Fruit fly (Drosophila melanogaster) whole organism, embryonic: ENCODE measurements around the gene Snx27.

Experiments used
- Atf-2 ChIP-seq: fragments of 200-800 bp; sonication (Bioruptor generic); optimal IDR thresholded peaks from 2 replicates; lab custom pipeline; 2016; ENCODE audit warnings: missing biosample characterization, missing genetic modification characterization
- CG10565 ChIP-seq: fragments of 200-800 bp; sonication (Bioruptor generic); optimal IDR thresholded peaks from 3 replicates; lab custom pipeline; 2016; ENCODE audit warnings: missing biosample characterization, mild to moderate bottlenecking, missing genetic modification characterization
- CG10654 ChIP-seq: fragments of 200-800 bp; sonication (Bioruptor generic); optimal IDR thresholded peaks from 2 replicates; lab custom pipeline; 2016; ENCODE audit warnings: missing biosample characterization, missing genetic modification characterization
- CG11695 ChIP-seq: fragments of 200-800 bp; sonication (Bioruptor generic); IDR thresholded peaks from 3 replicates; pipeline ENCODE4 v1.3.6; 2022; ENCODE audit warnings: missing biosample characterization, missing genetic modification characterization
- CG11723 ChIP-seq: fragments of 200-800 bp; sonication (Bioruptor generic); optimal IDR thresholded peaks from 2 replicates; lab custom pipeline; 2017; ENCODE audit warnings: missing biosample characterization, mild to moderate bottlenecking, missing genetic modification characterization
- CG12299 ChIP-seq: fragments of 200-800 bp; sonication (Bioruptor generic); optimal IDR thresholded peaks from 2 replicates; lab custom pipeline; 2018; ENCODE audit warnings: missing biosample characterization, mild to moderate bottlenecking, missing genetic modification characterization
- CG16813 ChIP-seq: fragments of 200-800 bp; sonication (Bioruptor generic); IDR thresholded peaks from 3 replicates; pipeline ENCODE4 v1.3.6; 2022; ENCODE audit warnings: missing biosample characterization, missing genetic modification characterization; ENCODE audit not compliant: partially characterized antibody
- CG17385 ChIP-seq: fragments of 200-800 bp; sonication (Bioruptor generic); optimal IDR thresholded peaks from 3 replicates; lab custom pipeline; 2018; ENCODE audit warnings: missing biosample characterization, mild to moderate bottlenecking, missing genetic modification characterization
- CG18476 ChIP-seq: fragments of 200-800 bp; sonication (Bioruptor generic); optimal IDR thresholded peaks from 2 replicates; lab custom pipeline; 2016; ENCODE audit warnings: missing biosample characterization, mild to moderate bottlenecking, missing genetic modification characterization
- CG31441 ChIP-seq: fragments of 200-800 bp; sonication (Bioruptor generic); IDR thresholded peaks from 2 replicates; pipeline ENCODE4 v1.3.6; 2022; ENCODE audit warnings: missing biosample characterization, missing genetic modification characterization
- CG32767 ChIP-seq: fragments of 200-800 bp; sonication (Bioruptor generic); IDR thresholded peaks from 2 replicates; pipeline ENCODE4 v1.3.6; 2022; ENCODE audit warnings: missing biosample characterization, missing genetic modification characterization
- CG33557 ChIP-seq: fragments of 200-800 bp; sonication (Bioruptor generic); optimal IDR thresholded peaks from 2 replicates; lab custom pipeline; 2019; ENCODE audit warnings: missing biosample characterization, mild to moderate bottlenecking, missing genetic modification characterization, moderate library complexity
- CG3995 ChIP-seq: fragments of 200-800 bp; sonication (Bioruptor generic); optimal IDR thresholded peaks from 3 replicates; lab custom pipeline; 2016; ENCODE audit warnings: missing biosample characterization, missing genetic modification characterization
- CG4424 ChIP-seq: fragments of 200-800 bp; sonication (Bioruptor generic); optimal IDR thresholded peaks from 3 replicates; lab custom pipeline; 2016; ENCODE audit warnings: missing biosample characterization, missing genetic modification characterization
- CG4707 ChIP-seq: fragments of 200-800 bp; sonication (Bioruptor generic); optimal IDR thresholded peaks from 2 replicates; lab custom pipeline; 2018; ENCODE audit warnings: missing biosample characterization, mild to moderate bottlenecking, missing genetic modification characterization, moderate library complexity
- CG5180 ChIP-seq: fragments of 200-800 bp; sonication (Bioruptor generic); optimal IDR thresholded peaks from 3 replicates; lab custom pipeline; 2017; ENCODE audit warnings: missing biosample characterization, missing genetic modification characterization, mild to moderate bottlenecking, moderate library complexity, missing genetic modification reagents
- CG6854 ChIP-seq: fragments of 200-800 bp; sonication (Bioruptor generic); optimal IDR thresholded peaks from 3 replicates; lab custom pipeline; 2017; ENCODE audit warnings: missing biosample characterization, mild to moderate bottlenecking, missing genetic modification characterization
- CG7745 ChIP-seq: fragments of 200-800 bp; sonication (Bioruptor generic); optimal IDR thresholded peaks from 2 replicates; lab custom pipeline; 2018; ENCODE audit warnings: missing biosample characterization, mild to moderate bottlenecking, missing genetic modification characterization, moderate library complexity
- CG7839 ChIP-seq: fragments of 200-800 bp; sonication (Bioruptor generic); optimal IDR thresholded peaks from 3 replicates; lab custom pipeline; 2018; ENCODE audit warnings: missing biosample characterization, mild to moderate bottlenecking, missing genetic modification characterization, moderate library complexity
- CG7928 ChIP-seq: fragments of 200-800 bp; sonication (Bioruptor generic); optimal IDR thresholded peaks from 2 replicates; lab custom pipeline; 2017; ENCODE audit warnings: missing biosample characterization, mild to moderate bottlenecking, missing genetic modification characterization
- CG7963 ChIP-seq: fragments of 200-800 bp; sonication (Bioruptor generic); IDR thresholded peaks from 3 replicates; pipeline ENCODE4 v1.3.6; 2022; ENCODE audit warnings: missing biosample characterization, missing genetic modification characterization; ENCODE audit not compliant: partially characterized antibody
- CG8359 ChIP-seq: fragments of 200-800 bp; sonication (Bioruptor generic); optimal IDR thresholded peaks from 2 replicates; lab custom pipeline; 2017; ENCODE audit warnings: missing biosample characterization, mild to moderate bottlenecking, missing genetic modification characterization, borderline replicate concordance
- Hr39 ChIP-seq: fragments of >200 bp; optimal IDR thresholded peaks from 2 replicates; lab custom pipeline; 2017
- Kr ChIP-seq: fragments of 200-800 bp; sonication (Bioruptor generic); optimal IDR thresholded peaks from 2 replicates; lab custom pipeline; 2017; ENCODE audit warnings: missing biosample characterization, mild to moderate bottlenecking, missing genetic modification characterization
- MESR4 ChIP-seq: fragments of 200-800 bp; sonication (Bioruptor generic); optimal IDR thresholded peaks from 2 replicates; lab custom pipeline; 2018; ENCODE audit warnings: missing biosample characterization, mild to moderate bottlenecking, missing genetic modification characterization, moderate library complexity
- Myb ChIP-seq: fragments of 200-800 bp; sonication (Bioruptor generic); optimal IDR thresholded peaks from 2 replicates; lab custom pipeline; 2016; ENCODE audit warnings: missing biosample characterization, missing genetic modification characterization
- NFAT ChIP-seq: fragments of 200-800 bp; sonication (Bioruptor generic); IDR thresholded peaks from 2 replicates; pipeline ENCODE4 v1.3.6; 2022; ENCODE audit warnings: missing biosample characterization, missing genetic modification characterization
- Six4 ChIP-seq: fragments of 200-800 bp; sonication (Bioruptor generic); optimal IDR thresholded peaks from 2 replicates; lab custom pipeline; 2016; ENCODE audit warnings: missing biosample characterization, missing genetic modification characterization
- Spps ChIP-seq: fragments of 200-800 bp; sonication (Bioruptor generic); optimal IDR thresholded peaks from 2 replicates; lab custom pipeline; 2018; ENCODE audit warnings: missing biosample characterization, mild to moderate bottlenecking, missing genetic modification characterization
- Usf ChIP-seq: fragments of 200-800 bp; sonication (Bioruptor generic); optimal IDR thresholded peaks from 2 replicates; lab custom pipeline; 2017; ENCODE audit warnings: missing genotype, missing biosample characterization, missing genetic modification characterization
- ara ChIP-seq: fragments of 200-800 bp; sonication (Bioruptor generic); IDR thresholded peaks from 2 replicates; pipeline ENCODE4 v1.3.6; 2022; ENCODE audit warnings: missing biosample characterization, missing genetic modification characterization
- ato ChIP-seq: fragments of 200-800 bp; sonication (Bioruptor generic); IDR thresholded peaks from 2 replicates; pipeline ENCODE4 v1.3.6; 2022; ENCODE audit warnings: missing biosample characterization, missing genetic modification characterization; ENCODE audit not compliant: partially characterized antibody
- az2 ChIP-seq: fragments of 200-800 bp; sonication (Bioruptor generic); optimal IDR thresholded peaks from 3 replicates; lab custom pipeline; 2016; ENCODE audit warnings: missing biosample characterization, missing genetic modification characterization
- br ChIP-seq: fragments of >200 bp; optimal IDR thresholded peaks from 2 replicates; lab custom pipeline; 2017
- chm ChIP-seq: fragments of 200-800 bp; sonication (Bioruptor generic); IDR thresholded peaks from 2 replicates; pipeline ENCODE4 v1.3.6; 2022; ENCODE audit warnings: missing biosample characterization, missing genetic modification characterization
- croc ChIP-seq: fragments of 200-800 bp; sonication (Bioruptor generic); conservative IDR thresholded peaks from 3 replicates; pipeline ENCODE4 v1.3.6; 2022; ENCODE audit warnings: missing biosample characterization, missing genetic modification characterization
- cwo ChIP-seq: fragments of 200-800 bp; sonication (Bioruptor generic); optimal IDR thresholded peaks from 3 replicates; lab custom pipeline; 2017; ENCODE audit warnings: missing biosample characterization, missing genetic modification characterization, mild to moderate bottlenecking, moderate library complexity, missing genetic modification reagents
- en ChIP-seq: fragments of 200-800 bp; sonication (Bioruptor generic); optimal IDR thresholded peaks from 2 replicates; lab custom pipeline; 2016; ENCODE audit warnings: missing biosample characterization, missing genetic modification characterization
- fd102C ChIP-seq: fragments of 200-800 bp; sonication (Bioruptor generic); optimal IDR thresholded peaks from 2 replicates; lab custom pipeline; 2018; ENCODE audit warnings: missing biosample characterization, mild to moderate bottlenecking, missing genetic modification characterization, moderate library complexity
- gce ChIP-seq: fragments of 200-800 bp; sonication (Bioruptor generic); IDR thresholded peaks from 3 replicates; pipeline ENCODE4 v1.3.6; 2022; ENCODE audit warnings: missing biosample characterization, missing genetic modification characterization
- gcm2 ChIP-seq: fragments of 200-800 bp; sonication (Bioruptor generic); optimal IDR thresholded peaks from 2 replicates; lab custom pipeline; 2016; ENCODE audit warnings: missing biosample characterization, missing genetic modification characterization
- lov ChIP-seq, 2 experiments: fragments of 200-800 bp in 1 of 2; fragments of >200 bp in 1 of 2; sonication (Bioruptor generic) in 1 of 2; IDR thresholded peaks in 1 of 2; optimal IDR thresholded peaks in 1 of 2; 2 replicates in 1 of 2; 3 replicates in 1 of 2; pipeline versions ENCODE4 v1.3.6 to Lab custom; 2017 to 2022; ENCODE audit warnings: missing biosample characterization in 1 of 2, missing genetic modification characterization in 1 of 2
- nom ChIP-seq: fragments of 200-800 bp; sonication (Bioruptor generic); optimal IDR thresholded peaks from 2 replicates; lab custom pipeline; 2017; ENCODE audit warnings: missing biosample characterization, missing genetic modification characterization, mild to moderate bottlenecking, moderate library complexity, missing genetic modification reagents
- odd ChIP-seq: fragments of 200-800 bp; sonication (Bioruptor generic); optimal IDR thresholded peaks from 2 replicates; lab custom pipeline; 2017; ENCODE audit warnings: missing biosample characterization, mild to moderate bottlenecking, missing genetic modification characterization
- rib ChIP-seq: fragments of 200-800 bp; sonication (Bioruptor generic); IDR thresholded peaks from 2 replicates; pipeline ENCODE4 v1.3.6; 2022; ENCODE audit warnings: missing biosample characterization, missing genetic modification characterization
- tna ChIP-seq: fragments of 200-800 bp; sonication (Bioruptor generic); IDR thresholded peaks from 2 replicates; pipeline ENCODE4 v1.3.6; 2022; ENCODE audit warnings: missing biosample characterization, missing genetic modification characterization; ENCODE audit not compliant: partially characterized antibody
- vfl ChIP-seq: fragments of 200-800 bp; sonication (Bioruptor generic); optimal IDR thresholded peaks from 2 replicates; lab custom pipeline; 2016; ENCODE audit warnings: missing biosample characterization, missing genetic modification characterization

Gene Snx27

dm6 chrX:5754837-5755828, 17.3 kb upstream of the Snx27 start, which contains the start of the genes lin-52 and CG15771 (continued):
- 0 out of 2 replicates have a peak, but pooled peaks have one; percentile 32 for TF ChIP-seq ato (GFP tag; lab: Robert Waterston, UW)
- peak; percentile 95 for TF ChIP-seq CG31441 (GFP tag; lab: Robert Waterston, UW)
- TF ChIP-seq MESR4 (GFP tag; lab: Kevin White, UChicago) = peak; percentile 31
- TF ChIP-seq gcm2 (GFP tag; lab: Kevin White, UChicago) = peak; percentile 90
- TF ChIP-seq CG10565 (GFP tag; lab: Kevin White, UChicago) = peak; percentile 35
- TF ChIP-seq Spps (tag; lab: Kevin White, UChicago) = peak; percentile 84
- peak; percentile 93 for TF ChIP-seq az2 (GFP tag; lab: Kevin White, UChicago)
- peak; percentile 64 for TF ChIP-seq Myb (GFP tag; lab: Kevin White, UChicago)
- peak; percentile 95 for TF ChIP-seq nom
- TF ChIP-seq CG12299 (tag; lab: Kevin White, UChicago) = peak; percentile 96
- peak; percentile 87 for TF ChIP-seq chm
- TF ChIP-seq CG17385 (GFP tag; lab: Kevin White, UChicago) = peak; percentile 93
- TF ChIP-seq CG18476 (GFP tag; lab: Kevin White, UChicago) = peak; percentile 90
- TF ChIP-seq CG4424 (GFP tag; lab: Kevin White, UChicago) = peak; percentile 92
- peak; percentile 96 for TF ChIP-seq CG7839 (tag; lab: Kevin White, UChicago)
- TF ChIP-seq CG11723 (GFP tag; lab: Kevin White, UChicago) = peak; percentile 94
- peak; percentile 7; the same call in 1 of the 3 replicates for TF ChIP-seq CG7963 (GFP tag; lab: Robert Waterston, UW)
- peak; percentile 55 for TF ChIP-seq CG3995
- peak; percentile 96 for TF ChIP-seq odd (GFP tag; lab: Kevin White, UChicago)
- peak; percentile 93 for TF ChIP-seq croc (GFP tag; lab: Robert Waterston, UW)
- peak; percentile 89 for TF ChIP-seq gce (GFP tag; lab: Robert Waterston, UW)
- peak; percentile 88 for TF ChIP-seq CG5180
- peak; percentile 91 for TF ChIP-seq Six4
- TF ChIP-seq en = no peak
- TF ChIP-seq CG32767 (GFP tag; lab: Robert Waterston, UW) = peak; percentile 96
- TF ChIP-seq tna = no peak
- peak; percentile 86 for TF ChIP-seq CG4707 (GFP tag; lab: Kevin White, UChicago)
- peak; percentile 50 for TF ChIP-seq Kr (GFP tag; lab: Kevin White, UChicago)
- no peak for TF ChIP-seq lov (optimal IDR thresholded peaks at IDR 0.05; lab: Kevin White, UChicago)
- TF ChIP-seq lov (GFP tag; IDR thresholded peaks at IDR 0.05; lab: Robert Waterston, UW) = peak; percentile 86
- TF ChIP-seq CG6854 (GFP tag; lab: Kevin White, UChicago) = peak; percentile 95
- no peak for TF ChIP-seq Hr39 (lab: Kevin White, UChicago)
- peak; percentile 94 for TF ChIP-seq ara (GFP tag; lab: Robert Waterston, UW)
- TF ChIP-seq Usf (GFP tag; lab: Kevin White, UChicago) = peak; percentile 92
- TF ChIP-seq CG33557 (GFP tag; lab: Kevin White, UChicago) = peak; percentile 94
- TF ChIP-seq cwo (GFP tag; lab: Kevin White, UChicago) = peak; percentile 95
- peak; percentile 91 for TF ChIP-seq rib
- peak; percentile 57 for TF ChIP-seq Atf-2
- peak; percentile 57 for TF ChIP-seq CG16813 (GFP tag; lab: Robert Waterston, UW)
- TF ChIP-seq fd102C = peak; percentile 54
- peak; percentile 64 for TF ChIP-seq CG7928 (GFP tag; lab: Kevin White, UChicago)
- peak; percentile 80 for TF ChIP-seq CG10654
- TF ChIP-seq br = no peak
- peak; percentile 87; the same call in 1 of the 2 replicates for TF ChIP-seq NFAT (GFP tag; lab: Robert Waterston, UW)
- peak; percentile 97 for TF ChIP-seq CG11695 (GFP tag; lab: Robert Waterston, UW)
- TF ChIP-seq CG8359 = peak; percentile 86
- TF ChIP-seq vfl (GFP tag; lab: Kevin White, UChicago) = peak; percentile 83
- TF ChIP-seq CG7745 (tag; lab: Kevin White, UChicago) = peak; percentile 39
